Worm (Caenorhabditis elegans): ENCODE results near the gene ttr-34.
A peak's percentile ranks its signal among the peaks of the same experiment; 100 is the strongest.

ttr-34 gene

ce11 chrX:13141440-13141839, 1.8 kb downstream of the ttr-34 start, which contains the start of gene F09A5.3 (continued):
- TF ChIP-seq Y55F3AM.14 (GFP tag; optimal IDR thresholded peaks at IDR 0.05), result no peak
- peak; percentile 20 for TF ChIP-seq ztf-4 (tag; optimal IDR thresholded peaks at IDR 0.05)
- TF ChIP-seq unc-62 (GFP tag; optimal IDR thresholded peaks at IDR 0.05), result no peak

DNA sequence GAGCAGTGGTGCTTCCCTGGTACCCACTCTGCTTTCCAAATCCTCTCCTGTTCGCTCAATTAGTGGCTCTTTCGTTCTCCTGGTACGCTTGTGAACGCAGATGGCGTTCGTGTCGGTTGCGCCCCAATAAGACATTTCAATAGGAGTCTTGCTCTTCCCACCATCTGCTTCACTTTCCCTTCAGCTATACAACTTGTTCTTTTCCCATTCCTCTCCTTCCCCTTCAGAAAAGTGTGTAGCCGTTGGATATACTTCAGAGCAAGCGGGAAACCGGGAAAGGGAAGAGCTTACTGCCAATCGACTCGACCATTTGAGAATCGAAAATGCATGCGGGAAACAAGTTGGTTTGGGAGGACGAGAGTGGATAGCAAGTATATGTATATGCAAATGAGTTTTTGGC, 3.6 kb downstream of the ttr-34 start:
- peak; percentile 13 for TF ChIP-seq nhr-129 (tag; optimal IDR thresholded peaks at IDR 0.05)
- TF ChIP-seq lin-39 (tag; optimal IDR thresholded peaks at IDR 0.05), result no peak
- TF ChIP-seq snpc-4 (tag; optimal IDR thresholded peaks at IDR 0.05), result no peak
- TF ChIP-seq ceh-82 (tag; optimal IDR thresholded peaks at IDR 0.05), result no peak
- no peak for TF ChIP-seq ama-1 (optimal IDR thresholded peaks at IDR 0.05)
- no peak for TF ChIP-seq C34F6.9 (tag; optimal IDR thresholded peaks at IDR 0.05)
- TF ChIP-seq blmp-1 (tag; optimal IDR thresholded peaks at IDR 0.05; ENCODE audit: insufficient read depth), result no peak
- TF ChIP-seq mdl-1 (tag; optimal IDR thresholded peaks at IDR 0.05), result no peak

ce11 chrX:13143762-13144732, 4.5 kb downstream of the ttr-34 start:
- TF ChIP-seq elt-3 (tag; optimal IDR thresholded peaks at IDR 0.05) (no peak), nhr-237 (tag; optimal IDR thresholded peaks at IDR 0.05) (no peak), sem-4 (tag; optimal IDR thresholded peaks at IDR 0.05) (peak; percentile 70), fos-1 (tag; optimal IDR thresholded peaks at IDR 0.05) (peak; percentile 34), mab-5 (tag; optimal IDR thresholded peaks at IDR 0.05) (peak; percentile 45), lin-39 (tag; optimal IDR thresholded peaks at IDR 0.05) (no peak), lin-11 (tag; optimal IDR thresholded peaks at IDR 0.05) (no peak), nhr-10 (tag; optimal IDR thresholded peaks at IDR 0.05) (no peak), nhr-77 (tag; optimal IDR thresholded peaks at IDR 0.05) (no peak), lin-13 (GFP tag; optimal IDR thresholded peaks at IDR 0.05) (peak; percentile 4), peb-1 (tag; optimal IDR thresholded peaks at IDR 0.05) (no peak), ztf-4 (tag; optimal IDR thresholded peaks at IDR 0.05) (no peak), nhr-25 (tag; optimal IDR thresholded peaks at IDR 0.05) (peak; percentile 57), gmeb-1 (tag; optimal IDR thresholded peaks at IDR 0.05) (peak; percentile 20), nhr-129 (tag; optimal IDR thresholded peaks at IDR 0.05) (peak; percentile 61), nhr-6 (tag; optimal IDR thresholded peaks at IDR 0.05) (peak; percentile 20), sma-9 (GFP tag; optimal IDR thresholded peaks at IDR 0.05) (peak; percentile 64), sma-9 (tag; optimal IDR thresholded peaks at IDR 0.05) (no peak), snpc-4 (tag; optimal IDR thresholded peaks at IDR 0.05) (no peak), nhr-21 (tag; optimal IDR thresholded peaks at IDR 0.05) (no peak), unc-55 (GFP tag; optimal IDR thresholded peaks at IDR 0.05) (peak; percentile 14), Y55F3AM.14 (GFP tag; optimal IDR thresholded peaks at IDR 0.05) (peak; percentile 24), mbf-1 (tag; optimal IDR thresholded peaks at IDR 0.05) (no peak), dmd-4 (tag; optimal IDR thresholded peaks at IDR 0.05) (no peak), zag-1 (tag; optimal IDR thresholded peaks at IDR 0.05) (no peak), blmp-1 (tag; optimal IDR thresholded peaks at IDR 0.05; ENCODE audit: insufficient read depth) (peak; percentile 39), mdl-1 (tag; optimal IDR thresholded peaks at IDR 0.05) (peak; percentile 63 to 86), ztf-11 (tag; optimal IDR thresholded peaks at IDR 0.05) (no peak), nhr-12 (tag; optimal IDR thresholded peaks at IDR 0.05) (no peak), crh-2 (tag; optimal IDR thresholded peaks at IDR 0.05) (peak; percentile 47), nhr-11 (tag; optimal IDR thresholded peaks at IDR 0.05) (no peak), F13H6.1 (tag; optimal IDR thresholded peaks at IDR 0.05) (peak; percentile 90), skn-1 (tag; optimal IDR thresholded peaks at IDR 0.05) (no peak), R02D3.7 (tag; optimal IDR thresholded peaks at IDR 0.05) (no peak), C34F6.9 (tag; optimal IDR thresholded peaks at IDR 0.05) (peak; percentile 31), ztf-1 (GFP tag; conservative IDR thresholded peaks at IDR 0.05) (no peak), aly-2 (tag; optimal IDR thresholded peaks at IDR 0.05) (no peak), alr-1 (tag; optimal IDR thresholded peaks at IDR 0.05) (no peak), ceh-16 (tag; optimal IDR thresholded peaks at IDR 0.05) (peak; percentile 24), ZK546.5 (tag; optimal IDR thresholded peaks at IDR 0.05) (no peak), egl-27 (tag; optimal IDR thresholded peaks at IDR 0.05) (peak; percentile 38), unc-62 (GFP tag; optimal IDR thresholded peaks at IDR 0.05) (no peak), nhr-23 (tag; optimal IDR thresholded peaks at IDR 0.05) (no peak), sma-3 (GFP tag; optimal IDR thresholded peaks at IDR 0.05) (peak; percentile 63), ama-1 (optimal IDR thresholded peaks at IDR 0.05) (peak; percentile 80), unc-39 (tag; optimal IDR thresholded peaks at IDR 0.05) (no peak), elt-1 (tag; optimal IDR thresholded peaks at IDR 0.05) (no peak)

Measured in whole organism, L2 larva.